Worm (Caenorhabditis elegans) whole organism, young adult: Measurements from ENCODE around the gene F10C2.5.

Experiments
- B0035.1 ChIP-seq: sonication (generic microtip); optimal IDR thresholded peaks from 2 replicates; lab custom pipeline; 2016; ENCODE audit warnings: missing genetic modification characterization, mild to moderate bottlenecking, missing compliant biosample characterization, missing genotype, missing genetic modification reagents
- B0261.1 ChIP-seq: sonication (generic microtip); optimal IDR thresholded peaks from 2 replicates; lab custom pipeline; 2016; ENCODE audit warnings: mild to moderate bottlenecking, missing genetic modification characterization, moderate library complexity, missing compliant biosample characterization
- B0336.3 ChIP-seq: fragments of 200-800 bp; sonication (Bioruptor generic); IDR thresholded peaks from 2 replicates; pipeline ENCODE4 v1.3.6; 2022; ENCODE audit warnings: missing genetic modification characterization, missing compliant biosample characterization
- F10E7.11 ChIP-seq: sonication (generic microtip); optimal IDR thresholded peaks from 2 replicates; lab custom pipeline; 2017; ENCODE audit warnings: mild to moderate bottlenecking, missing genetic modification characterization, moderate library complexity, missing compliant biosample characterization
- F52B5.7 ChIP-seq: sonication (generic microtip); optimal IDR thresholded peaks from 2 replicates; lab custom pipeline; 2016; ENCODE audit warnings: mild to moderate bottlenecking, missing genetic modification characterization, missing compliant biosample characterization
- Y53F4B.3 ChIP-seq: fragments of 200-800 bp; sonication (Bioruptor generic); IDR thresholded peaks from 2 replicates; pipeline ENCODE4 v1.3.6; 2022; ENCODE audit warnings: missing genetic modification reagents, missing genetic modification characterization, missing compliant biosample characterization
- Y53G8AR.9 ChIP-seq: fragments of 200-800 bp; sonication (Bioruptor generic); conservative IDR thresholded peaks from 2 replicates; pipeline ENCODE4 v1.3.6; 2022; ENCODE audit warnings: missing genetic modification reagents, missing genetic modification characterization, missing compliant biosample characterization
- Y56A3A.18 ChIP-seq: fragments of 200-800 bp; sonication (Bioruptor generic); IDR thresholded peaks from 2 replicates; pipeline ENCODE4 v1.3.6; 2022; ENCODE audit warnings: missing genetic modification reagents, missing genetic modification characterization, missing compliant biosample characterization
- Y67H2A.10 ChIP-seq: fragments of 200-800 bp; sonication (Bioruptor generic); conservative IDR thresholded peaks from 2 replicates; pipeline ENCODE4 v1.3.6; 2022; ENCODE audit warnings: missing genetic modification reagents, missing genetic modification characterization, missing compliant biosample characterization
- Y79H2A.3 ChIP-seq: fragments of 200-800 bp; sonication (Bioruptor generic); conservative IDR thresholded peaks from 2 replicates; pipeline ENCODE4 v1.3.6; 2022; ENCODE audit warnings: missing genetic modification reagents, missing genetic modification characterization, missing compliant biosample characterization
- ZK185.1 ChIP-seq: sonication (generic microtip); optimal IDR thresholded peaks from 2 replicates; lab custom pipeline; 2016; ENCODE audit warnings: mild to moderate bottlenecking, missing genetic modification characterization, missing compliant biosample characterization; ENCODE audit not compliant: poor library complexity, severe bottlenecking
- attf-3 ChIP-seq: fragments of 200-800 bp; sonication (Bioruptor generic); conservative IDR thresholded peaks from 2 replicates; pipeline ENCODE4 v1.3.6; 2022; ENCODE audit warnings: missing genetic modification reagents, missing genetic modification characterization, missing compliant biosample characterization
- bed-1 ChIP-seq: fragments of 200-800 bp; sonication (Bioruptor generic); IDR thresholded peaks from 2 replicates; pipeline ENCODE4 v1.3.6; 2022; ENCODE audit warnings: missing genetic modification reagents, missing genetic modification characterization, missing compliant biosample characterization
- bed-2 ChIP-seq: fragments of 200-800 bp; sonication (Bioruptor generic); IDR thresholded peaks from 2 replicates; pipeline ENCODE4 v1.3.6; 2022; ENCODE audit warnings: missing genetic modification reagents, missing genetic modification characterization, missing compliant biosample characterization
- cebp-1 ChIP-seq, 2 experiments: fragments of 200-800 bp in 1 of 2; sonication (Bioruptor generic) in 1 of 2; sonication (generic microtip) in 1 of 2; IDR thresholded peaks in 1 of 2; optimal IDR thresholded peaks in 1 of 2; 2 replicates each; pipeline versions ENCODE4 v1.3.6 to Lab custom; 2017 to 2022; ENCODE audit warnings: missing compliant biosample characterization in 2 of 2, missing genetic modification characterization in 2 of 2, mild to moderate bottlenecking in 1 of 2, missing genetic modification reagents in 1 of 2, moderate library complexity in 1 of 2
- ceh-91 ChIP-seq: fragments of 200-800 bp; sonication (Bioruptor generic); IDR thresholded peaks from 2 replicates; pipeline ENCODE4 v1.3.6; 2022; ENCODE audit warnings: missing genetic modification reagents, missing genetic modification characterization, missing compliant biosample characterization
- die-1 ChIP-seq: sonication (generic microtip); optimal IDR thresholded peaks from 2 replicates; lab custom pipeline; 2016; ENCODE audit warnings: missing genotype, mild to moderate bottlenecking, missing genetic modification characterization, missing compliant biosample characterization
- dpff-1 ChIP-seq: sonication (generic microtip); optimal IDR thresholded peaks from 2 replicates; lab custom pipeline; 2017; ENCODE audit warnings: mild to moderate bottlenecking, missing genetic modification characterization, missing compliant biosample characterization
- egl-18 ChIP-seq: fragments of 200-800 bp; sonication (Bioruptor generic); IDR thresholded peaks from 2 replicates; pipeline ENCODE4 v1.3.6; 2022; ENCODE audit warnings: missing genetic modification reagents, missing genetic modification characterization, missing compliant biosample characterization
- egl-44 ChIP-seq: fragments of 200-800 bp; sonication (Bioruptor generic); IDR thresholded peaks from 2 replicates; pipeline ENCODE4 v1.3.6; 2022; ENCODE audit warnings: missing genetic modification reagents, missing genetic modification characterization, missing compliant biosample characterization
- ekl-4 ChIP-seq: fragments of 200-800 bp; sonication (Bioruptor generic); IDR thresholded peaks from 2 replicates; pipeline ENCODE4 v1.3.6; 2022; ENCODE audit warnings: missing genetic modification reagents, missing genetic modification characterization, missing compliant biosample characterization
- ets-4 ChIP-seq: fragments of 200-800 bp; sonication (Bioruptor generic); optimal IDR thresholded peaks from 2 replicates; lab custom pipeline; 2018; ENCODE audit warnings: mild to moderate bottlenecking, missing genetic modification characterization, missing compliant biosample characterization
- fkh-3 ChIP-seq: sonication (generic microtip); optimal IDR thresholded peaks from 2 replicates; lab custom pipeline; 2016; ENCODE audit warnings: mild to moderate bottlenecking, missing genetic modification characterization, missing compliant biosample characterization
- him-1 ChIP-seq: sonication (generic microtip); optimal IDR thresholded peaks from 2 replicates; lab custom pipeline; 2016; ENCODE audit warnings: missing genotype, missing genetic modification reagents, missing genetic modification characterization, missing compliant biosample characterization
- hlh-12 ChIP-seq: sonication (generic microtip); optimal IDR thresholded peaks from 2 replicates; lab custom pipeline; 2016; ENCODE audit warnings: missing genetic modification characterization, missing compliant biosample characterization
- hlh-26 ChIP-seq: fragments of 200-800 bp; sonication (Bioruptor generic); conservative IDR thresholded peaks from 2 replicates; pipeline ENCODE4 v1.3.6; 2022; ENCODE audit warnings: missing genetic modification reagents, missing genetic modification characterization, missing compliant biosample characterization
- hmg-1.2 ChIP-seq: fragments of 200-800 bp; sonication (Bioruptor generic); IDR thresholded peaks from 2 replicates; pipeline ENCODE4 v1.3.6; 2022; ENCODE audit warnings: missing genetic modification reagents, missing genetic modification characterization, missing compliant biosample characterization
- hrde-1 ChIP-seq: sonication (generic microtip); optimal IDR thresholded peaks from 2 replicates; lab custom pipeline; 2016; ENCODE audit warnings: missing genetic modification characterization, mild to moderate bottlenecking, missing compliant biosample characterization, moderate library complexity, missing genotype, missing genetic modification reagents, borderline replicate concordance
- let-526 ChIP-seq: fragments of 200-800 bp; sonication (Bioruptor generic); IDR thresholded peaks from 2 replicates; pipeline ENCODE4 v1.3.6; 2022; ENCODE audit warnings: missing genetic modification reagents, missing genetic modification characterization, missing compliant biosample characterization
- let-607 ChIP-seq, 2 experiments: fragments of 200-800 bp in 1 of 2; sonication (Bioruptor generic) in 1 of 2; sonication (generic microtip) in 1 of 2; optimal IDR thresholded peaks; 2 replicates each; lab custom pipeline; 2016 to 2018; ENCODE audit warnings: mild to moderate bottlenecking in 2 of 2, missing compliant biosample characterization in 2 of 2, missing genetic modification characterization in 2 of 2, moderate library complexity in 2 of 2, missing genotype in 1 of 2
- lin-40 ChIP-seq: sonication (generic microtip); optimal IDR thresholded peaks from 2 replicates; lab custom pipeline; 2016; ENCODE audit warnings: missing genetic modification characterization, mild to moderate bottlenecking, missing compliant biosample characterization, missing genotype, missing genetic modification reagents
- lin-54 ChIP-seq: fragments of 200-800 bp; sonication (Bioruptor generic); optimal IDR thresholded peaks from 2 replicates; lab custom pipeline; 2018; ENCODE audit warnings: mild to moderate bottlenecking, missing genetic modification characterization, missing compliant biosample characterization
- lsy-27 ChIP-seq: sonication (generic microtip); optimal IDR thresholded peaks from 2 replicates; lab custom pipeline; 2017; ENCODE audit warnings: missing genetic modification characterization, mild to moderate bottlenecking, missing compliant biosample characterization, antibody characterized with exemption, missing genotype, borderline replicate concordance; ENCODE audit not compliant: insufficient read depth
- nhr-80 ChIP-seq: sonication (generic microtip); optimal IDR thresholded peaks from 2 replicates; lab custom pipeline; 2016; ENCODE audit warnings: missing genetic modification characterization, missing compliant biosample characterization
- pbrm-1 ChIP-seq: fragments of 200-800 bp; sonication (Bioruptor generic); IDR thresholded peaks from 2 replicates; pipeline ENCODE4 v1.3.6; 2022; ENCODE audit warnings: missing genetic modification reagents, missing genetic modification characterization, missing compliant biosample characterization
- rcor-1 ChIP-seq: fragments of 200-800 bp; sonication (Bioruptor generic); IDR thresholded peaks from 2 replicates; pipeline ENCODE4 v1.3.6; 2022; ENCODE audit warnings: missing genetic modification reagents, missing genetic modification characterization, missing compliant biosample characterization
- sea-2 ChIP-seq: fragments of 200-800 bp; sonication (Bioruptor generic); IDR thresholded peaks from 2 replicates; pipeline ENCODE4 v1.3.6; 2022; ENCODE audit warnings: missing genetic modification characterization, missing compliant biosample characterization
- snpc-1.1 ChIP-seq: sonication (generic microtip); optimal IDR thresholded peaks from 2 replicates; lab custom pipeline; 2017; ENCODE audit warnings: missing genetic modification characterization, mild to moderate bottlenecking, missing compliant biosample characterization, antibody characterized with exemption, moderate library complexity, missing genotype, missing genetic modification reagents; ENCODE audit not compliant: insufficient read depth
- tbp1 ChIP-seq: fragments of 200-800 bp; sonication (Bioruptor generic); optimal IDR thresholded peaks from 2 replicates; lab custom pipeline; 2018; ENCODE audit warnings: mild to moderate bottlenecking, missing genetic modification characterization, missing compliant biosample characterization
- tlf-1 ChIP-seq: fragments of 200-800 bp; sonication (Bioruptor generic); optimal IDR thresholded peaks from 2 replicates; lab custom pipeline; 2018; ENCODE audit warnings: mild to moderate bottlenecking, missing genetic modification characterization, missing compliant biosample characterization
- zfh-2 ChIP-seq: fragments of 200-800 bp; sonication (Bioruptor generic); conservative IDR thresholded peaks from 2 replicates; pipeline ENCODE4 v1.3.6; 2022; ENCODE audit warnings: missing genetic modification reagents, missing genetic modification characterization, missing compliant biosample characterization
- ztf-22 ChIP-seq: fragments of 200-800 bp; sonication (Bioruptor generic); optimal IDR thresholded peaks from 2 replicates; lab custom pipeline; 2018; ENCODE audit warnings: mild to moderate bottlenecking, missing genetic modification characterization, moderate library complexity, missing compliant biosample characterization

F10C2.5 gene

ce11 chrV:12001747-12002456 is 43.3 kb upstream of the F10C2.5 start, which contains the start of gene gcy-33 (continued):
- TF ChIP-seq attf-3 (GFP tag; lab: Robert Waterston, UW): peak; percentile 67
- TF ChIP-seq dpff-1 (tag; lab: Kevin White, UChicago): peak; percentile 75
- no peak for TF ChIP-seq hlh-26 (GFP tag; lab: Robert Waterston, UW)
- TF ChIP-seq cebp-1 (GFP tag; IDR thresholded peaks at IDR 0.05; lab: Robert Waterston, UW): no peak
- peak; percentile 84 for TF ChIP-seq cebp-1 (tag; optimal IDR thresholded peaks at IDR 0.05; lab: Kevin White, UChicago)
- TF ChIP-seq egl-18 (GFP tag; lab: Robert Waterston, UW): no peak
- TF ChIP-seq hlh-12: peak; percentile 64
- TF ChIP-seq Y53F4B.3: 0 out of 2 replicates have a peak, but pooled peaks have one; percentile 32
- TF ChIP-seq egl-44: peak; percentile 90
- peak; percentile 89 for TF ChIP-seq die-1 (tag; lab: Kevin White, UChicago)
- TF ChIP-seq ceh-91 (GFP tag; lab: Robert Waterston, UW): no peak
- peak; percentile 72 for TF ChIP-seq B0035.1

ce11 chrV:12002866-12003485 is 42.3 kb upstream of the F10C2.5 start, which contains the start of gene cpr-9:
Gene cpr-9 (plus strand): TSS chrV:12003053.
- TF ChIP-seq sea-2 (no peak), rcor-1 (no peak), tbp1 (GFP tag; lab: Kevin White, UChicago) (peak; percentile 1), ZK185.1 (tag; lab: Kevin White, UChicago) (peak; percentile 13), lin-54 (peak; percentile 13), ets-4 (GFP tag; lab: Kevin White, UChicago) (peak; percentile 22), hmg-1.2 (0 out of 2 replicates have a peak, but pooled peaks have one; percentile 6), ztf-22 (GFP tag; lab: Kevin White, UChicago) (peak; percentile 8), B0336.3 (GFP tag; lab: Robert Waterston, UW) (peak; percentile 10; the same call in 1 of the 2 replicates), ekl-4 (GFP tag; lab: Robert Waterston, UW) (peak; percentile 40; the same call in 1 of the 2 replicates), lin-40 (peak; percentile 10), him-1 (tag; lab: Kevin White, UChicago) (no peak), let-526 (GFP tag; lab: Robert Waterston, UW) (peak; percentile 54; the same call in 1 of the 2 replicates), F10E7.11 (tag; lab: Kevin White, UChicago) (no peak), bed-1 (no peak), Y53G8AR.9 (0 out of 2 replicates have a peak, but pooled peaks have one; percentile 11), nhr-80 (tag; lab: Kevin White, UChicago) (peak; percentile 21), cebp-1 (GFP tag; IDR thresholded peaks at IDR 0.05; lab: Robert Waterston, UW) (no peak), cebp-1 (tag; optimal IDR thresholded peaks at IDR 0.05; lab: Kevin White, UChicago) (peak; percentile 24), Y79H2A.3 (GFP tag; lab: Robert Waterston, UW) (no peak)

DNA sequence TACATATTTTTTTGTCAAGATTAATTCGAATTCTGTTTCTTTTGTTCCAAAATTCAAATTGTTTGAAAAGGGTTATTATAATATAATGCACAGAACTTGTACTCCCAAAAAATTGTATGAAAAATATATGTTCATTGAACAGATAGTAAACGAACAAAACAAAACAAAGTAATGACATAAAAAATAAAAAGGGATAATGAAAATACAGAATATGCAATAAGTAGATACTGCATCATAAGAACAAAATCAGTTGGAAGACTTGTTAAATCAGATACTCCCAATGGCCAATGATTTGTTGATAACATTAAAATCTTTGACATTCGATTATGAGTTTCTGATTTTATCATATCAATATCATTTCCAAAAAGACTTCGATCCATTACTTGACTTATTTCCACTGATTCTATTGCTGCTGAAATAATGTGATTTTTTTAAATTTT is 40.7 kb upstream of the F10C2.5 start:
- peak in 1 of 2 experiments; percentile 72 for TF ChIP-seq let-607 (tag; optimal IDR thresholded peaks at IDR 0.05; lab: Kevin White, UChicago)
- no peak for TF ChIP-seq Y67H2A.10
- no peak for TF ChIP-seq ets-4 (GFP tag; lab: Kevin White, UChicago)
- peak; percentile 73 for TF ChIP-seq tlf-1 (GFP tag; lab: Kevin White, UChicago)
- no peak for TF ChIP-seq F52B5.7
- TF ChIP-seq zfh-2 (GFP tag; lab: Robert Waterston, UW): no peak
- TF ChIP-seq lsy-27: no peak
- TF ChIP-seq pbrm-1 (GFP tag; lab: Robert Waterston, UW): peak; percentile 74; the same call in 1 of the 2 replicates
- no peak for TF ChIP-seq B0261.1
- TF ChIP-seq him-1 (tag; lab: Kevin White, UChicago): no peak
- no peak for TF ChIP-seq bed-2 (GFP tag; lab: Robert Waterston, UW)
- peak; percentile 96 for TF ChIP-seq Y53G8AR.9
- peak; percentile 88; the same call in 1 of the 2 replicates for TF ChIP-seq Y56A3A.18
- TF ChIP-seq ceh-91 (GFP tag; lab: Robert Waterston, UW): no peak
- TF ChIP-seq snpc-1.1: no peak
- TF ChIP-seq hrde-1: no peak
- no peak for TF ChIP-seq fkh-3 (tag; lab: Kevin White, UChicago)
